Fruit fly (Drosophila melanogaster) whole organism, prepupa: ENCODE data around the gene CG10973.

Experiments
- Blimp-1 ChIP-seq: fragments of 200-800 bp; sonication (Bioruptor generic); optimal IDR thresholded peaks from 3 replicates; lab custom pipeline; 2017; ENCODE audit warnings: missing biosample characterization, missing genetic modification characterization, mild to moderate bottlenecking, moderate library complexity, missing genetic modification reagents
- CG10669 ChIP-seq: fragments of 200-800 bp; sonication (Bioruptor generic); optimal IDR thresholded peaks from 3 replicates; lab custom pipeline; 2018; ENCODE audit warnings: missing biosample characterization, mild to moderate bottlenecking, missing genetic modification characterization, moderate library complexity
- CG11294 ChIP-seq: fragments of 200-800 bp; sonication (Bioruptor generic); IDR thresholded peaks from 2 replicates; pipeline ENCODE4 v1.3.6; 2022; ENCODE audit warnings: missing biosample characterization, missing genetic modification characterization
- CG11762 ChIP-seq: fragments of 200-800 bp; sonication (Bioruptor generic); optimal IDR thresholded peaks from 3 replicates; lab custom pipeline; 2016; ENCODE audit warnings: missing biosample characterization, missing genetic modification characterization; ENCODE audit not compliant: insufficient read depth
- CG11902 ChIP-seq: fragments of 200-800 bp; sonication (Bioruptor generic); optimal IDR thresholded peaks from 3 replicates; lab custom pipeline; 2016; ENCODE audit warnings: missing biosample characterization, missing genetic modification characterization
- CG15336 ChIP-seq: fragments of 200-800 bp; sonication (Bioruptor generic); IDR thresholded peaks from 2 replicates; pipeline ENCODE4 v1.3.6; 2022; ENCODE audit warnings: missing biosample characterization, missing genetic modification characterization
- CG16779 ChIP-seq: fragments of 200-800 bp; sonication (Bioruptor generic); optimal IDR thresholded peaks from 3 replicates; lab custom pipeline; 2017; ENCODE audit warnings: missing biosample characterization, mild to moderate bottlenecking, missing genetic modification characterization
- CG3032 ChIP-seq: fragments of 200-800 bp; optimal IDR thresholded peaks from 2 replicates; lab custom pipeline; 2019; ENCODE audit warnings: missing biosample characterization, mild to moderate bottlenecking, missing genetic modification characterization, moderate library complexity
- CG31627 ChIP-seq: fragments of 200-800 bp; sonication (Bioruptor generic); optimal IDR thresholded peaks from 3 replicates; lab custom pipeline; 2016; ENCODE audit warnings: missing biosample characterization, missing genetic modification characterization
- CG32006 ChIP-seq: fragments of 200-800 bp; sonication (Bioruptor generic); optimal IDR thresholded peaks from 3 replicates; lab custom pipeline; 2017; ENCODE audit warnings: missing biosample characterization, mild to moderate bottlenecking, missing genetic modification characterization
- CG34406 ChIP-seq: fragments of 200-800 bp; sonication (Bioruptor generic); optimal IDR thresholded peaks from 3 replicates; lab custom pipeline; 2016; ENCODE audit warnings: missing biosample characterization, missing genetic modification characterization
- CG6163 ChIP-seq: fragments of 200-800 bp; sonication (Bioruptor generic); IDR thresholded peaks from 3 replicates; pipeline ENCODE4 v1.3.6; 2022; ENCODE audit warnings: missing biosample characterization, missing genetic modification characterization
- CG6792 ChIP-seq: fragments of 200-800 bp; sonication (Bioruptor generic); optimal IDR thresholded peaks from 3 replicates; lab custom pipeline; 2016; ENCODE audit warnings: missing biosample characterization, missing genetic modification characterization
- CG6808 ChIP-seq: fragments of 200-800 bp; sonication (Bioruptor generic); optimal IDR thresholded peaks from 3 replicates; lab custom pipeline; 2017; ENCODE audit warnings: missing biosample characterization, missing genetic modification characterization, mild to moderate bottlenecking, moderate library complexity, missing genetic modification reagents
- CG6854 ChIP-seq: fragments of 200-800 bp; sonication (Bioruptor generic); optimal IDR thresholded peaks from 2 replicates; lab custom pipeline; 2017; ENCODE audit warnings: missing biosample characterization, mild to moderate bottlenecking, missing genetic modification characterization
- CG7368 ChIP-seq: fragments of 200-800 bp; sonication (Bioruptor generic); optimal IDR thresholded peaks from 3 replicates; lab custom pipeline; 2016; ENCODE audit warnings: missing biosample characterization, missing genetic modification characterization
- CG8119 ChIP-seq: fragments of 200-800 bp; sonication (Bioruptor generic); IDR thresholded peaks from 3 replicates; pipeline ENCODE4 v1.3.6; 2022; ENCODE audit warnings: missing biosample characterization, missing genetic modification characterization
- CG8632 ChIP-seq: fragments of 200-800 bp; sonication (Bioruptor generic); optimal IDR thresholded peaks from 3 replicates; lab custom pipeline; 2016; ENCODE audit warnings: missing biosample characterization, missing genetic modification characterization
- CG9139 ChIP-seq: fragments of 200-800 bp; sonication (Bioruptor generic); optimal IDR thresholded peaks from 3 replicates; lab custom pipeline; 2017; ENCODE audit warnings: missing biosample characterization, mild to moderate bottlenecking, missing genetic modification characterization
- Eip75B ChIP-seq: fragments of 200-800 bp; sonication (Bioruptor generic); optimal IDR thresholded peaks from 3 replicates; lab custom pipeline; 2016; ENCODE audit warnings: missing biosample characterization, missing genetic modification characterization
- Eip78C ChIP-seq: fragments of 200-800 bp; sonication (Bioruptor generic); peaks from one replicate; lab custom pipeline; 2016; ENCODE audit warnings: missing biosample characterization, missing genetic modification characterization
- Ets21C ChIP-seq: fragments of 200-800 bp; sonication (Bioruptor generic); optimal IDR thresholded peaks from 3 replicates; lab custom pipeline; 2016; ENCODE audit warnings: missing biosample characterization, missing genetic modification characterization
- Ets96B ChIP-seq: fragments of 200-800 bp; optimal IDR thresholded peaks from 2 replicates; lab custom pipeline; 2019; ENCODE audit warnings: missing biosample characterization, mild to moderate bottlenecking, missing genetic modification characterization, moderate library complexity
- Gug ChIP-seq: fragments of 200-800 bp; sonication (Bioruptor generic); IDR thresholded peaks from 2 replicates; pipeline ENCODE4 v1.3.6; 2022; ENCODE audit warnings: missing biosample characterization, missing genetic modification characterization
- Hr38 ChIP-seq: sonication (Bioruptor generic); optimal IDR thresholded peaks from 2 replicates; lab custom pipeline; 2016; ENCODE audit warnings: missing biosample characterization, missing genetic modification characterization
- Hr39 ChIP-seq: fragments of 200-800 bp; sonication (Bioruptor generic); optimal IDR thresholded peaks from 2 replicates; lab custom pipeline; 2016; ENCODE audit warnings: missing biosample characterization, missing genetic modification characterization
- Hr4 ChIP-seq: fragments of 200-800 bp; sonication (Bioruptor generic); optimal IDR thresholded peaks from 3 replicates; lab custom pipeline; 2016; ENCODE audit warnings: missing biosample characterization, missing genetic modification characterization
- Lpt ChIP-seq: fragments of 200-800 bp; sonication (Bioruptor generic); optimal IDR thresholded peaks from 3 replicates; lab custom pipeline; 2016; ENCODE audit warnings: missing biosample characterization, missing genetic modification characterization
- Met ChIP-seq: fragments of 200-800 bp; sonication (Bioruptor generic); optimal IDR thresholded peaks from 3 replicates; lab custom pipeline; 2016; ENCODE audit warnings: missing biosample characterization, missing genetic modification characterization
- OdsH ChIP-seq: fragments of 200-800 bp; sonication (Bioruptor generic); optimal IDR thresholded peaks from 3 replicates; lab custom pipeline; 2016; ENCODE audit warnings: missing biosample characterization, missing genetic modification characterization
- Smox ChIP-seq: fragments of 200-800 bp; sonication (Bioruptor generic); optimal IDR thresholded peaks from 3 replicates; lab custom pipeline; 2016; ENCODE audit warnings: missing biosample characterization, missing genetic modification characterization
- Sox102F ChIP-seq: fragments of 200-800 bp; sonication (Bioruptor generic); optimal IDR thresholded peaks from 2 replicates; lab custom pipeline; 2016; ENCODE audit warnings: missing biosample characterization, mild to moderate bottlenecking, missing genetic modification characterization
- Sox14 ChIP-seq: fragments of 200-800 bp; sonication (Bioruptor generic); optimal IDR thresholded peaks from 3 replicates; lab custom pipeline; 2016; ENCODE audit warnings: missing biosample characterization, missing genetic modification characterization
- acj6 ChIP-seq: fragments of 200-800 bp; sonication (Bioruptor generic); optimal IDR thresholded peaks from 3 replicates; lab custom pipeline; 2016; ENCODE audit warnings: missing biosample characterization, missing genetic modification characterization
- cyc ChIP-seq: fragments of 200-800 bp; sonication (Bioruptor generic); optimal IDR thresholded peaks from 3 replicates; lab custom pipeline; 2016; ENCODE audit warnings: missing biosample characterization, missing genetic modification characterization
- dsx ChIP-seq: fragments of 200-800 bp; optimal IDR thresholded peaks from 3 replicates; lab custom pipeline; 2019; ENCODE audit warnings: missing biosample characterization, mild to moderate bottlenecking, missing genetic modification characterization, moderate library complexity; ENCODE audit not compliant: poor library complexity, severe bottlenecking
- eg ChIP-seq: fragments of 200-800 bp; sonication (Bioruptor generic); IDR thresholded peaks from 3 replicates; pipeline ENCODE4 v1.3.6; 2022; ENCODE audit warnings: missing biosample characterization, missing genetic modification characterization
- esn ChIP-seq: fragments of 200-800 bp; sonication (Bioruptor generic); optimal IDR thresholded peaks from 2 replicates; lab custom pipeline; 2016; ENCODE audit warnings: missing biosample characterization, mild to moderate bottlenecking, missing genetic modification characterization, moderate library complexity
- fd85E ChIP-seq: fragments of 200-800 bp; sonication (Bioruptor generic); optimal IDR thresholded peaks from 3 replicates; lab custom pipeline; 2016; ENCODE audit warnings: missing biosample characterization, missing genetic modification characterization
- fkh ChIP-seq: fragments of 200-800 bp; sonication (Bioruptor generic); optimal IDR thresholded peaks from 3 replicates; lab custom pipeline; 2017; ENCODE audit warnings: missing biosample characterization, mild to moderate bottlenecking, missing genetic modification characterization, moderate library complexity
- net ChIP-seq: fragments of 200-800 bp; sonication (Bioruptor generic); optimal IDR thresholded peaks from 3 replicates; lab custom pipeline; 2016; ENCODE audit warnings: missing biosample characterization, missing genetic modification characterization
- pdm3 ChIP-seq: fragments of 200-800 bp; sonication (Bioruptor generic); optimal IDR thresholded peaks from 3 replicates; lab custom pipeline; 2016; ENCODE audit warnings: missing biosample characterization, missing genetic modification characterization
- spab ChIP-seq: fragments of 200-800 bp; sonication (Bioruptor generic); optimal IDR thresholded peaks from 2 replicates; lab custom pipeline; 2017; ENCODE audit warnings: missing biosample characterization, mild to moderate bottlenecking, missing genetic modification characterization, missing genetic modification reagents
- ss ChIP-seq, 2 experiments: fragments of 200-800 bp; sonication (Bioruptor generic); optimal IDR thresholded peaks; 2 replicates in 1 of 2; 3 replicates in 1 of 2; lab custom pipeline; 2017 to 2018; ENCODE audit warnings: mild to moderate bottlenecking in 2 of 2, missing biosample characterization in 2 of 2, missing genetic modification characterization in 2 of 2, moderate library complexity in 1 of 2
- topi ChIP-seq: fragments of 200-800 bp; sonication (Bioruptor generic); optimal IDR thresholded peaks from 3 replicates; lab custom pipeline; 2016; ENCODE audit warnings: missing biosample characterization, missing genetic modification characterization
- vri ChIP-seq: fragments of 200-800 bp; sonication (Bioruptor generic); optimal IDR thresholded peaks from 3 replicates; lab custom pipeline; 2016; ENCODE audit warnings: missing biosample characterization, mild to moderate bottlenecking, missing genetic modification characterization

Gene CG10973

DNA sequence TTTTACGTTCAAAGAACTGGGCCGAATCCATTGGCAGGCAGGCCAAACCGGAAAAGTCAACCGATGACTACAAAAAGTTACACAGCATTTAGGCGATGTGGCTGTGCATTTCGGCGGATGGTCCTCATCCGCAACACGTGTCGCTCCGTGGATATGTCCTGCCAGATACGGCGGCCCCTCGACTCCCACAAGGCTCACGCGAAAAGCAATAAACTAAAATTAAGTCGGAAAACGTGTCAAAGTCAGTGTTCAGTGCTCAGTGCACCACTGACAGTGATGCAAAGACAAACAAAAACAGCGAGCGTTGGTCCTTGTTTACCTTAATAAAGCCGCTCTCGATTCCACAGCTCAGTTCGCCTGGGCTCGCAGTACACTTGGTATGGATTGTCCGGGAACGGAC is 25.0 kb downstream of the CG10973 start:
- TF ChIP-seq topi (GFP tag; lab: Kevin White, UChicago) (no peak), CG15336 (GFP tag; lab: Robert Waterston, UW) (no peak), CG3032 (tag; lab: Kevin White, UChicago) (no peak), net (GFP tag; lab: Kevin White, UChicago) (no peak), Hr39 (no peak), ss (GFP tag; optimal IDR thresholded peaks at IDR 0.05; lab: Kevin White, UChicago) (no peak), Ets96B (tag; lab: Kevin White, UChicago) (no peak), CG6854 (GFP tag; lab: Kevin White, UChicago) (no peak), CG32006 (GFP tag; lab: Kevin White, UChicago) (no peak), Hr38 (no peak), CG6808 (GFP tag; lab: Kevin White, UChicago) (no peak), CG16779 (tag; lab: Kevin White, UChicago) (no peak), Lpt (GFP tag; lab: Kevin White, UChicago) (no peak), Sox14 (GFP tag; lab: Kevin White, UChicago) (no peak), fkh (no peak), fd85E (no peak), CG11294 (no peak), CG10669 (GFP tag; lab: Kevin White, UChicago) (no peak), CG34406 (no peak)

DNA sequence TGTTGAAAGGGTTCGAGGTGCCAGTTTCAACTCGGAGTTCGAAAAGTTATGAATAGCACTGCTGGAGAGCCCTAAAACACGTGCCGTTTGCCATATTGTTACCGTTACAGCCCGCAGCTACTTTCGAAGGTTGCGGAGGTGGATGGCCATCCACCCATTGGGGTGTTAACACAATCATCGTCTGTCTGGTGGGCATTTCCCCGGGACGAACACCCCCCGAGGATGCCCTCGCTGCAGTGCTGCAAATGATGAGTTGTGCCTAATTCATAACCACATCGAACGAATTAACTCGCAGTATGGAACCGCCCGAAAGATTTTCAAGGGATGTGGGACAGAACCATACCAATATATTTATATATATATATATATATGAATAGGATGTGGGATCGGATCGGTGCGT is 27.4 kb downstream of the CG10973 start:
- no peak for TF ChIP-seq CG11902 (GFP tag; lab: Kevin White, UChicago)
- TF ChIP-seq CG3032 (tag; lab: Kevin White, UChicago): no peak
- TF ChIP-seq CG31627 (GFP tag; lab: Kevin White, UChicago): no peak
- no peak for TF ChIP-seq pdm3 (GFP tag; lab: Kevin White, UChicago)
- TF ChIP-seq Sox102F: no peak
- no peak for TF ChIP-seq CG9139 (GFP tag; lab: Kevin White, UChicago)
- TF ChIP-seq Hr4: no peak
- TF ChIP-seq net (GFP tag; lab: Kevin White, UChicago): no peak
- TF ChIP-seq CG6792: no peak
- no peak for TF ChIP-seq OdsH (GFP tag; lab: Kevin White, UChicago)
- no peak for TF ChIP-seq fkh
- TF ChIP-seq, all 60 proteins: peak for 0

DNA sequence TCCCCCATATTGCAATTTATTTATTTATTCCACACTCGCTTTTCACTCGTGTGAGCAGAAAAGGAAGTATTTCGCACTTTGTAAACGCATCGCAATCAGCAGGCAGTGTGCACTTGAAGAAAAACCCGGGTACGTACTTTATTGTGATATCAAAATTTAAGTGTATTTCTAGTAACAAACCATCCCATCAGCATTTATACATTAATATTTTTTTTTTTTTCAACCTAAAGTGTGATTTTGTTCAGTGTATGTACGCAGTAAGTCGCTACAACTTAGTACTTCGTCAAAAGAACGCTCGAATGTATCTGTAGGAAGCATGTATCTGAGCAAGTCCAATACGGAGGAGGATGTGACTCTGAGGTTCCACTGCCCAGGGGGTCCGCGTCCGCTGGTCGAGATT is 28.8 kb downstream of the CG10973 start:
- TF ChIP-seq Smox (GFP tag; lab: Kevin White, UChicago) (peak; percentile 50), Met (GFP tag; lab: Kevin White, UChicago) (peak; percentile 66), Sox102F (peak; percentile 50), Sox14 (GFP tag; lab: Kevin White, UChicago) (peak; percentile 42), Hr39 (peak; percentile 43), CG8119 (no peak), vri (GFP tag; lab: Kevin White, UChicago) (peak; percentile 2), CG9139 (GFP tag; lab: Kevin White, UChicago) (no peak), CG6808 (GFP tag; lab: Kevin White, UChicago) (peak; percentile 35), CG7368 (peak; percentile 21), CG32006 (GFP tag; lab: Kevin White, UChicago) (no peak), Gug (0 out of 2 replicates have a peak, but pooled peaks have one; percentile 16), CG34406 (no peak), spab (GFP tag; lab: Kevin White, UChicago) (peak; percentile 24), Blimp-1 (GFP tag; lab: Kevin White, UChicago) (no peak), Eip78C (GFP tag; lab: Kevin White, UChicago) (peak; percentile 88), CG8632 (no peak), Eip75B (peak; percentile 35), net (GFP tag; lab: Kevin White, UChicago) (no peak), CG3032 (tag; lab: Kevin White, UChicago) (peak; percentile 31), Ets96B (tag; lab: Kevin White, UChicago) (peak; percentile 49), CG16779 (tag; lab: Kevin White, UChicago) (no peak), Ets21C (GFP tag; lab: Kevin White, UChicago) (no peak), dsx (GFP tag; lab: Kevin White, UChicago) (peak; percentile 48), esn (peak; percentile 60), CG6163 (GFP tag; lab: Robert Waterston, UW) (peak; percentile 71; the same call in 1 of the 3 replicates), cyc (GFP tag; lab: Kevin White, UChicago) (peak; percentile 53), CG15336 (GFP tag; lab: Robert Waterston, UW) (no peak), Hr4 (peak; percentile 3), topi (GFP tag; lab: Kevin White, UChicago) (peak; percentile 69), acj6 (GFP tag; lab: Kevin White, UChicago) (peak; percentile 13), Hr38 (no peak), CG11762 (GFP tag; lab: Kevin White, UChicago) (peak; percentile 37), OdsH (GFP tag; lab: Kevin White, UChicago) (peak; percentile 27), eg (GFP tag; lab: Robert Waterston, UW) (no peak)
